Fruit fly (Drosophila melanogaster): ENCODE results near the gene apolpp.
A peak's percentile ranks its signal among the peaks of the same experiment; 100 is the strongest.

dm6 chr4:1122658-1123606 lies 62.2 kb downstream of the apolpp start, which contains the start of gene Cals:
- no peak for TF ChIP-seq toe (GFP tag; optimal IDR thresholded peaks at IDR 0.05)
- peak; percentile 96 for TF ChIP-seq kay (GFP tag; ENCODE audit: borderline replicate concordance)
- TF ChIP-seq ovo (GFP tag; optimal IDR thresholded peaks at IDR 0.05), result no peak
- TF ChIP-seq CG7101 (tag; optimal IDR thresholded peaks at IDR 0.05), result no peak
